Worm (Caenorhabditis elegans): Measurements from ENCODE around the gene C50F7.5.

The C50F7.5 gene

ce11 chrIV:7726325-7726724, at the start of gene C50F7.5:
Gene C50F7.5 (plus strand): TSS chrIV:7726719.
- TF ChIP-seq flt-1 (GFP tag; IDR thresholded peaks at IDR 0.05): no peak
- TF ChIP-seq klf-2 (GFP tag; conservative IDR thresholded peaks at IDR 0.05): no peak
- TF ChIP-seq ref-1 (GFP tag; conservative IDR thresholded peaks at IDR 0.05): no peak
- no peak for TF ChIP-seq ztf-23 (GFP tag; IDR thresholded peaks at IDR 0.05)
- TF ChIP-seq med-1 (GFP tag; optimal IDR thresholded peaks at IDR 0.05; ENCODE audit: insufficient read depth): no peak
- TF ChIP-seq T22C8.4 (GFP tag; IDR thresholded peaks at IDR 0.05): no peak
- no peak for TF ChIP-seq cog-1 (tag; optimal IDR thresholded peaks at IDR 0.05)
- TF ChIP-seq ztf-29 (GFP tag; IDR thresholded peaks at IDR 0.05): no peak
- TF ChIP-seq tab-1 (GFP tag; IDR thresholded peaks at IDR 0.05): no peak

- TF ChIP-seq T22C8.4 (GFP tag; IDR thresholded peaks at IDR 0.05): no peak
- no peak for TF ChIP-seq ztf-23 (GFP tag; IDR thresholded peaks at IDR 0.05)
- TF ChIP-seq cog-1 (tag; optimal IDR thresholded peaks at IDR 0.05): no peak
- TF ChIP-seq flt-1 (GFP tag; IDR thresholded peaks at IDR 0.05): no peak
- TF ChIP-seq ref-1 (GFP tag; conservative IDR thresholded peaks at IDR 0.05): no peak
- TF ChIP-seq ztf-29 (GFP tag; IDR thresholded peaks at IDR 0.05): no peak
- no peak for TF ChIP-seq tab-1 (GFP tag; IDR thresholded peaks at IDR 0.05)
- TF ChIP-seq med-1 (GFP tag; optimal IDR thresholded peaks at IDR 0.05; ENCODE audit: insufficient read depth): no peak
- TF ChIP-seq klf-2 (GFP tag; conservative IDR thresholded peaks at IDR 0.05): no peak
These were observed 47.4 kb upstream of the C50F7.5 start for ce11 chrIV:7679120-7679519.

- no peak for TF ChIP-seq tab-1 (GFP tag; IDR thresholded peaks at IDR 0.05)
- TF ChIP-seq ztf-29 (GFP tag; IDR thresholded peaks at IDR 0.05): no peak
- no peak for TF ChIP-seq T22C8.4 (GFP tag; IDR thresholded peaks at IDR 0.05)
- TF ChIP-seq klf-2 (GFP tag; conservative IDR thresholded peaks at IDR 0.05): no peak
- no peak for TF ChIP-seq ztf-23 (GFP tag; IDR thresholded peaks at IDR 0.05)
- no peak for TF ChIP-seq flt-1 (GFP tag; IDR thresholded peaks at IDR 0.05)
- TF ChIP-seq med-1 (GFP tag; optimal IDR thresholded peaks at IDR 0.05; ENCODE audit: insufficient read depth): no peak
- TF ChIP-seq cog-1 (tag; optimal IDR thresholded peaks at IDR 0.05): no peak
- no peak for TF ChIP-seq ref-1 (GFP tag; conservative IDR thresholded peaks at IDR 0.05)
These were observed 37.2 kb upstream of the C50F7.5 start for ce11 chrIV:7689326-7689725.

- TF ChIP-seq T22C8.4 (GFP tag; IDR thresholded peaks at IDR 0.05): no peak
- TF ChIP-seq flt-1 (GFP tag; IDR thresholded peaks at IDR 0.05): no peak
These were observed 34.1 kb upstream of the C50F7.5 start for ce11 chrIV:7692451-7692850.

ce11 chrIV:7698320-7698719, 28.2 kb upstream of the C50F7.5 start, which contains the start of gene flp-13:
Gene flp-13 (minus strand): TSS chrIV:7698420.
- no peak for TF ChIP-seq ref-1 (GFP tag; conservative IDR thresholded peaks at IDR 0.05)
- TF ChIP-seq klf-2 (GFP tag; conservative IDR thresholded peaks at IDR 0.05): no peak
- no peak for TF ChIP-seq ztf-23 (GFP tag; IDR thresholded peaks at IDR 0.05)
- TF ChIP-seq flt-1 (GFP tag; IDR thresholded peaks at IDR 0.05): no peak
- no peak for TF ChIP-seq med-1 (GFP tag; optimal IDR thresholded peaks at IDR 0.05; ENCODE audit: insufficient read depth)
- TF ChIP-seq tab-1 (GFP tag; IDR thresholded peaks at IDR 0.05): no peak
- TF ChIP-seq cog-1 (tag; optimal IDR thresholded peaks at IDR 0.05): no peak
- no peak for TF ChIP-seq ztf-29 (GFP tag; IDR thresholded peaks at IDR 0.05)

ce11 chrIV:7706805-7707204, 19.7 kb upstream of the C50F7.5 start, which contains the start of gene F33D4.4:
Gene F33D4.4 (minus strand): TSS chrIV:7706905.
- no peak for TF ChIP-seq tab-1 (GFP tag; IDR thresholded peaks at IDR 0.05)

- peak; percentile 3 for TF ChIP-seq cog-1 (tag; optimal IDR thresholded peaks at IDR 0.05)
- no peak for TF ChIP-seq T22C8.4 (GFP tag; IDR thresholded peaks at IDR 0.05)
These were observed 16.8 kb upstream of the C50F7.5 start, which contains the start of the genes mrpl-1, emc-6 and mrps-24 for ce11 chrIV:7709701-7710100. Gene mrpl-1 (minus strand): TSS chrIV:7709701. Gene emc-6 (minus strand): TSS chrIV:7709736. Gene mrps-24 (plus strand): TSS chrIV:7710045.

ce11 chrIV:7710824-7711223, 15.7 kb upstream of the C50F7.5 start, which contains the start of gene nhr-8:
Gene nhr-8 (plus strand): TSS chrIV:7710983.
- TF ChIP-seq T22C8.4 (GFP tag; IDR thresholded peaks at IDR 0.05): no peak
- no peak for TF ChIP-seq klf-2 (GFP tag; conservative IDR thresholded peaks at IDR 0.05)
- no peak for TF ChIP-seq ztf-29 (GFP tag; IDR thresholded peaks at IDR 0.05)

ce11 chrIV:7712252-7712651, 14.3 kb upstream of the C50F7.5 start:
- no peak for TF ChIP-seq ztf-29 (GFP tag; IDR thresholded peaks at IDR 0.05)
- no peak for TF ChIP-seq flt-1 (GFP tag; IDR thresholded peaks at IDR 0.05)
- no peak for TF ChIP-seq ztf-23 (GFP tag; IDR thresholded peaks at IDR 0.05)
- TF ChIP-seq tab-1 (GFP tag; IDR thresholded peaks at IDR 0.05): no peak
- TF ChIP-seq med-1 (GFP tag; optimal IDR thresholded peaks at IDR 0.05; ENCODE audit: insufficient read depth): no peak
- no peak for TF ChIP-seq cog-1 (tag; optimal IDR thresholded peaks at IDR 0.05)
- TF ChIP-seq T22C8.4 (GFP tag; IDR thresholded peaks at IDR 0.05): no peak
- no peak for TF ChIP-seq klf-2 (GFP tag; conservative IDR thresholded peaks at IDR 0.05)
- TF ChIP-seq ref-1 (GFP tag; conservative IDR thresholded peaks at IDR 0.05): no peak

ce11 chrIV:7717916-7718315, 8.6 kb upstream of the C50F7.5 start, which contains the start of gene F33D4.6:
Gene F33D4.6 (minus strand): TSS chrIV:7718016.
- TF ChIP-seq tab-1 (GFP tag; IDR thresholded peaks at IDR 0.05): no peak
- no peak for TF ChIP-seq klf-2 (GFP tag; conservative IDR thresholded peaks at IDR 0.05)
- no peak for TF ChIP-seq T22C8.4 (GFP tag; IDR thresholded peaks at IDR 0.05)
- no peak for TF ChIP-seq flt-1 (GFP tag; IDR thresholded peaks at IDR 0.05)
- TF ChIP-seq cog-1 (tag; optimal IDR thresholded peaks at IDR 0.05): no peak
- TF ChIP-seq med-1 (GFP tag; optimal IDR thresholded peaks at IDR 0.05; ENCODE audit: insufficient read depth): no peak
- no peak for TF ChIP-seq ztf-29 (GFP tag; IDR thresholded peaks at IDR 0.05)
- no peak for TF ChIP-seq ref-1 (GFP tag; conservative IDR thresholded peaks at IDR 0.05)

- TF ChIP-seq med-1 (GFP tag; optimal IDR thresholded peaks at IDR 0.05; ENCODE audit: insufficient read depth) (no peak), ztf-23 (GFP tag; IDR thresholded peaks at IDR 0.05) (no peak), tab-1 (GFP tag; IDR thresholded peaks at IDR 0.05) (no peak), cog-1 (tag; optimal IDR thresholded peaks at IDR 0.05) (no peak), ztf-29 (GFP tag; IDR thresholded peaks at IDR 0.05) (no peak), ref-1 (GFP tag; conservative IDR thresholded peaks at IDR 0.05) (no peak), klf-2 (GFP tag; conservative IDR thresholded peaks at IDR 0.05) (no peak), T22C8.4 (GFP tag; IDR thresholded peaks at IDR 0.05) (no peak), flt-1 (GFP tag; IDR thresholded peaks at IDR 0.05) (no peak)
These were observed 3.7 kb upstream of the C50F7.5 start, which contains the start of gene C50F7.6 for ce11 chrIV:7722806-7723205. Gene C50F7.6 (minus strand): TSS chrIV:7723199.
